Worm (Caenorhabditis elegans): Measurements from ENCODE around the gene ogr-2.
A peak's percentile ranks its signal among the peaks of the same experiment; 100 is the strongest.

DNA sequence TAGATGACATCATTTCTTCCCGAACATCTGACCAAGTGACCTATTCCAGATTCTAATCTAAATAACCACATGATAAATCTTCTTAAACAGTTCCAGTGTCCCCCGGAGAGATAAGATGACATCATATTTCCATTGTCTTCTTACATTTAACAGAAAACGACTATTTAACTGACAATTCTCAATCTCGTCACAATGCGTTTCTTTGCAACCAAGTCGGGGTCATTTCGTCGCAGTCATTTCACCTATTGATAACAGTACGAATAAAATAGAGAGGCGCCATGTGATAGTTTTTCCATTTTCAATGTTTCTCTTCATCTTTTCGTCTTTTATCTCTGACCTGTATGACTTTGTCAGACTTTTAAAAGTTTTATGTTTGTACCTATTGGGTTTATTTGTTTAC lies 11.9 kb upstream of the ogr-2 start:
- TF ChIP-seq egl-5 (tag; optimal IDR thresholded peaks at IDR 0.05) (no peak), nhr-43 (tag; optimal IDR thresholded peaks at IDR 0.05; ENCODE audit: poor library complexity, severe bottlenecking) (peak; percentile 83), mdl-1 (tag; optimal IDR thresholded peaks at IDR 0.05) (no peak)
